Fruit fly (Drosophila melanogaster): ENCODE measurements around the gene CG32148.

DNA sequence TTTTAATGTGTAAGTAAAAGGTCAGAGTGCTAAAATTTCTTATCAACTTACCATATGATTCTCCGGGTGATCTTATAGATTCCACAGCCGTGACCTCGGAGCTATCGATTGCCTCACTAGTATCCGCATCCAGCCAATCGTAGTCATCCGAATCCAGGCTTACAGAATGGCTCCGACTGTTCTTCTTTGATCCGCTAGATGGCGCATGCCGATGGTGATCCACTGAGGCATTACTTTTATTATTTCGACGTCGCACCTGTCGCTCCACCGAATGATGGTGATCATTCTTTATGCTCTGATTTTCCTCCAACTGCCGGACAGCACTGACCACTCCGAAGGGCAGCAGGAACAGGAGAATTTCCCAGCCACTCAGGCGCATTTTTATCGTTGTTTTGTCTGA is 12.2 kb upstream of the CG32148 start:
- no peak for TF ChIP-seq CG8478 (optimal IDR thresholded peaks at IDR 0.05)
- no peak for TF ChIP-seq usp (GFP tag; optimal IDR thresholded peaks at IDR 0.05)
- no peak for TF ChIP-seq EcR (GFP tag; optimal IDR thresholded peaks at IDR 0.05)

Measured in whole organism.